Fruit fly (Drosophila melanogaster): ENCODE results near the gene IFT57.

Gene IFT57

DNA sequence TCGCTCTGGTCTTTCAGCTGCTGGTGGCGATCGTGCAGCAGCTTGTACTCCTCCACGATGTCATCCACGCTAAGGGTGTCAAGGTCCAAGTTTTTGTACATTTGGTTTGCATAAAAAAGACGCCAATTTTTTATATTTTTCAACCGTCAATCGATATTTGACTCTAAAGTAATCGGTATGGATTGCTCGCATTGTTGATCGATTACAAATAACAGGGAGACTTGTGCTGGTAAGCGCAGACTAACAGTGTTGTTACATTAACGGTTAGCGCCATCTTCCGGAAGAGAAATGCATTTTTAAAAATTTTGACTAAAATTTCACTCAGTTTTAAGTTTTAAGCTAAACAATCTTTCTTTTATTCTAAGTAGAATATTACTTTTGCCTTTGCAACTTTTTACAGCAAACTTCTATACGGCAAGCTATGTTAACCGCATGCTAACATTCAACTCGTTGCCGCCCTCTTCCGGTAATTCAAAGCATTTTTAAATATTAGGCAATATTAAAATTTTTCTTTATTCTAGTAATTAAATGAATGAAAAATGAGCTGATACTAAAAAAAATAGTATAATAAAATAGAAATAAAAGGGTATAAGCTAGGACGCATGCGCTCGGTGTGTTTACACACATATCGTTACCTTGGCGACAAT lies at the start of gene IFT57, which contains the start of gene Spindly (continued):
- no peak for TF ChIP-seq CG17385 (GFP tag; optimal IDR thresholded peaks at IDR 0.05)
- TF ChIP-seq CG6791 (GFP tag; IDR thresholded peaks at IDR 0.05; ENCODE audit: partially characterized antibody) = peak; percentile 74
- peak; percentile 59; the same call in 1 of the 2 replicates for TF ChIP-seq Bgb (GFP tag; IDR thresholded peaks at IDR 0.05; ENCODE audit: partially characterized antibody)
- TF ChIP-seq B-H1 (GFP tag; IDR thresholded peaks at IDR 0.05) = no peak
- TF ChIP-seq CG10147 (GFP tag; optimal IDR thresholded peaks at IDR 0.05) = no peak
- no peak for TF ChIP-seq CG8388 (GFP tag; optimal IDR thresholded peaks at IDR 0.05)
- no peak for TF ChIP-seq crol (GFP tag; IDR thresholded peaks at IDR 0.05)
- no peak for TF ChIP-seq CG1647 (GFP tag; optimal IDR thresholded peaks at IDR 0.05)
- peak; percentile 0 for TF ChIP-seq CG18262 (tag; optimal IDR thresholded peaks at IDR 0.05)
- peak; percentile 71 for TF ChIP-seq ato (GFP tag; IDR thresholded peaks at IDR 0.05; ENCODE audit: partially characterized antibody)
- TF ChIP-seq CG2199 (GFP tag; IDR thresholded peaks at IDR 0.05) = no peak
- no peak for TF ChIP-seq CG8281 (tag; optimal IDR thresholded peaks at IDR 0.05)
- TF ChIP-seq Neu2 (GFP tag; optimal IDR thresholded peaks at IDR 0.05; ENCODE audit: borderline replicate concordance) = no peak
- TF ChIP-seq MESR4 (GFP tag; optimal IDR thresholded peaks at IDR 0.05) = peak; percentile 29
- TF ChIP-seq CG11504 (tag; optimal IDR thresholded peaks at IDR 0.05) = no peak
- peak; percentile 51; the same call in 2 of the 3 replicates for TF ChIP-seq vnd (GFP tag; IDR thresholded peaks at IDR 0.05; ENCODE audit: partially characterized antibody)
- TF ChIP-seq chn (GFP tag; optimal IDR thresholded peaks at IDR 0.05) = no peak
- TF ChIP-seq kni (GFP tag; optimal IDR thresholded peaks at IDR 0.05) = no peak
- no peak for TF ChIP-seq lov (optimal IDR thresholded peaks at IDR 0.05)
- no peak for TF ChIP-seq lov (GFP tag; IDR thresholded peaks at IDR 0.05)
- no peak for TF ChIP-seq H2.0 (GFP tag; IDR thresholded peaks at IDR 0.05)
- no peak for TF ChIP-seq CG11085 (GFP tag; IDR thresholded peaks at IDR 0.05)
- no peak for TF ChIP-seq Hmr (GFP tag; optimal IDR thresholded peaks at IDR 0.05)
- TF ChIP-seq CG10267 (tag; optimal IDR thresholded peaks at IDR 0.05) = peak; percentile 27
- no peak for TF ChIP-seq Ada2b (GFP tag; IDR thresholded peaks at IDR 0.05)
- TF ChIP-seq Scr (GFP tag; IDR thresholded peaks at IDR 0.05; ENCODE audit: partially characterized antibody) = peak; percentile 67
- TF ChIP-seq amos (GFP tag; IDR thresholded peaks at IDR 0.05; ENCODE audit: partially characterized antibody) = peak; percentile 56; the same call in 1 of the 2 replicates
- TF ChIP-seq sim (GFP tag; IDR thresholded peaks at IDR 0.05) = no peak
- no peak for TF ChIP-seq prd (optimal IDR thresholded peaks at IDR 0.05)
- TF ChIP-seq prd (GFP tag; IDR thresholded peaks at IDR 0.05) = no peak
- peak; percentile 57 for TF ChIP-seq CG16813 (GFP tag; IDR thresholded peaks at IDR 0.05; ENCODE audit: partially characterized antibody)
- TF ChIP-seq nerfin-1 (tag; optimal IDR thresholded peaks at IDR 0.05) = no peak
- no peak for TF ChIP-seq Atf3 (GFP tag; optimal IDR thresholded peaks at IDR 0.05)
- peak; percentile 90 for TF ChIP-seq Dp (GFP tag; optimal IDR thresholded peaks at IDR 0.05)
- TF ChIP-seq scrt (GFP tag; optimal IDR thresholded peaks at IDR 0.05) = no peak
- TF ChIP-seq Opbp (GFP tag; IDR thresholded peaks at IDR 0.05; ENCODE audit: partially characterized antibody) = peak; percentile 68; the same call in 2 of the 3 replicates
- TF ChIP-seq CG12942 (GFP tag; optimal IDR thresholded peaks at IDR 0.05) = no peak
- peak; percentile 67; the same call in 2 of the 3 replicates for TF ChIP-seq CG34224 (GFP tag; IDR thresholded peaks at IDR 0.05; ENCODE audit: partially characterized antibody)
- TF ChIP-seq bigmax (GFP tag; optimal IDR thresholded peaks at IDR 0.05) = no peak
- no peak for TF ChIP-seq zfh1 (GFP tag; IDR thresholded peaks at IDR 0.05)
- no peak for TF ChIP-seq CG4820 (GFP tag; optimal IDR thresholded peaks at IDR 0.05)
- 0 out of 3 replicates have a peak, but pooled peaks have one; percentile 27 for TF ChIP-seq CG17361 (GFP tag; IDR thresholded peaks at IDR 0.05)
- no peak for TF ChIP-seq danr (GFP tag; IDR thresholded peaks at IDR 0.05)
